Fruit fly (Drosophila melanogaster) whole organism: ENCODE measurements around the gene RpS12.

Source experiments
- CG8478 ChIP-seq: fragments of >200 bp; optimal IDR thresholded peaks from 2 replicates; lab custom pipeline; 2018; ENCODE audit warnings: inconsistent platforms
- Dll ChIP-seq: fragments of >200 bp; optimal IDR thresholded peaks from 2 replicates; lab custom pipeline; 2017
- EcR ChIP-seq, 2 experiments: fragments of >200 bp; optimal IDR thresholded peaks; 2 replicates each; lab custom pipeline; 2017; ENCODE audit warnings: missing biosample characterization in 2 of 2, missing genetic modification characterization in 2 of 2, missing genetic modification reagents in 2 of 2
- pan ChIP-seq: fragments of >200 bp; optimal IDR thresholded peaks from 2 replicates; lab custom pipeline; 2017
- psq ChIP-seq: fragments of >200 bp; optimal IDR thresholded peaks from 2 replicates; lab custom pipeline; 2017
- usp ChIP-seq: fragments of >200 bp; optimal IDR thresholded peaks from 2 replicates; lab custom pipeline; 2017; ENCODE audit warnings: missing biosample characterization, missing genetic modification characterization, mixed read lengths

DNA sequence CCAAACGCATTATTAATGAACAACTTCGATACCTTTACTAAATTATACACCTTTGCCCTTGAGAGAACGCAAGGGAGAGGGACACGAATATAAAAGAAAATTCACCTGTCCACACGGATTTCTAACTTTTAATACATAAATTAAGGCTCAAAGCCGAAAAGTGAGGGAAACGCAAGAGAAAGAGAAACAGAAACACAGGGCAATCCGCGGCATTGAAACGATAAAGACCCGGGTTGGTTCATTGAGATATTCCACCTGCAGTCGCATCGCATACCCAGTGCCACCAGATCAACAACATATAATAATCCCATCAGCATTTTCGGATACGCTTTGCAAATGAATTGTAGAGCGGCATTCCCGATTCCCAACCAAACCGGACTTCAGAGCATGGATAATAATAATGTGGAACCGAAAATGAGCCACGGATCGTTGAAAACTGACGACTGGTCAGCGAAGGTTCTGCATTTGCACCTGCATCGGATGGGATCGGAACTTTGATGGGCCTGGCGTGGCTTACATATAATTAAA lies 27.6 kb downstream of the RpS12 start:
- no peak for TF ChIP-seq usp (GFP tag; lab: Kevin White, UChicago)
- no peak for TF ChIP-seq EcR (GFP tag; optimal IDR thresholded peaks at IDR 0.05; lab: Kevin White, UChicago)
- no peak for TF ChIP-seq psq
- TF ChIP-seq CG8478 (lab: Kevin White, UChicago) = no peak
- no peak for TF ChIP-seq pan (lab: Kevin White, UChicago)
- TF ChIP-seq Dll (lab: Kevin White, UChicago) = no peak
